Worm (Caenorhabditis elegans) whole organism, L1 larva: ENCODE results near the gene B0507.3.

Experiments
- alr-1 ChIP-seq: fragments of 200-800 bp; sonication (Bioruptor generic); optimal IDR thresholded peaks from 2 replicates; lab custom pipeline; 2018; ENCODE audit warnings: borderline replicate concordance, mild to moderate bottlenecking, missing genetic modification characterization, missing compliant biosample characterization
- aly-2 ChIP-seq: fragments of 150-350 bp; optimal IDR thresholded peaks from 2 replicates; lab custom pipeline; 2014; ENCODE audit warnings: missing biosample characterization, missing genetic modification characterization
- ceh-8 ChIP-seq: fragments of 200-800 bp; sonication (Bioruptor generic); optimal IDR thresholded peaks from 2 replicates; lab custom pipeline; 2018; ENCODE audit warnings: mild to moderate bottlenecking, missing genetic modification characterization, moderate library complexity, missing compliant biosample characterization
- ceh-88 ChIP-seq: fragments of 200-800 bp; sonication (Bioruptor generic); IDR thresholded peaks from 2 replicates; pipeline ENCODE4 v1.3.6; 2022; ENCODE audit warnings: missing genetic modification characterization, missing compliant biosample characterization
- ceh-90 ChIP-seq: sonication (generic microtip); optimal IDR thresholded peaks from 2 replicates; lab custom pipeline; 2016; ENCODE audit warnings: missing genetic modification characterization, missing compliant biosample characterization
- dpl-1 ChIP-seq, 3 experiments: fragments of 150-350 bp in 2 of 3; sonication (generic microtip) in 1 of 3; optimal IDR thresholded peaks; 2 replicates each; lab custom pipeline; 2014 to 2017; ENCODE audit warnings: missing biosample characterization in 3 of 3, missing genetic modification characterization in 3 of 3, missing genetic modification reagents in 3 of 3
- efl-1 ChIP-seq, 4 experiments: fragments of 150-350 bp; optimal IDR thresholded peaks in 3 of 4; peaks in 1 of 4; 1 replicate in 1 of 4; 2 replicates in 3 of 4; lab custom pipeline; 2014; ENCODE audit warnings: missing biosample characterization in 2 of 4, missing genetic modification characterization in 2 of 4, missing genetic modification reagents in 2 of 4
- efl-3 ChIP-seq: fragments of 200-800 bp; sonication (Bioruptor generic); optimal IDR thresholded peaks from 2 replicates; lab custom pipeline; 2018; ENCODE audit warnings: mild to moderate bottlenecking, missing genetic modification characterization, missing compliant biosample characterization
- egl-13 ChIP-seq: sonication (generic microtip); optimal IDR thresholded peaks from 2 replicates; lab custom pipeline; 2016; ENCODE audit warnings: missing genotype, missing genetic modification reagents, missing genetic modification characterization, missing compliant biosample characterization
- elt-2 ChIP-seq: sonication (generic microtip); optimal IDR thresholded peaks from 2 replicates; lab custom pipeline; 2016; ENCODE audit warnings: missing genetic modification characterization, mild to moderate bottlenecking, inconsistent platforms, missing compliant biosample characterization, missing genetic modification reagents
- elt-3 ChIP-seq, 6 experiments: fragments of 150-350 bp in 1 of 6; sonication (generic microtip); optimal IDR thresholded peaks; 2 replicates each; lab custom pipeline; 2017 to 2018; ENCODE audit warnings: missing biosample characterization in 6 of 6, missing genetic modification characterization in 6 of 6, inconsistent platforms in 1 of 6
- ets-5 ChIP-seq: fragments of 200-800 bp; sonication (Bioruptor generic); IDR thresholded peaks from 2 replicates; pipeline ENCODE4 v1.3.6; 2022; ENCODE audit warnings: missing genetic modification characterization, missing compliant biosample characterization
- fos-1 ChIP-seq: fragments of 150-350 bp; optimal IDR thresholded peaks from 2 replicates; lab custom pipeline; 2014; ENCODE audit warnings: missing biosample characterization, missing genetic modification characterization
- hlh-17 ChIP-seq: fragments of 200-800 bp; sonication (Bioruptor generic); optimal IDR thresholded peaks from 2 replicates; lab custom pipeline; 2018; ENCODE audit warnings: missing genetic modification characterization, mild to moderate bottlenecking, missing compliant biosample characterization, moderate library complexity, borderline replicate concordance
- irx-1 ChIP-seq: sonication (generic microtip); optimal IDR thresholded peaks from 2 replicates; lab custom pipeline; 2016; ENCODE audit warnings: missing genetic modification characterization, missing compliant biosample characterization
- jun-1 ChIP-seq: fragments of 150-350 bp; optimal IDR thresholded peaks from 2 replicates; lab custom pipeline; 2014; ENCODE audit warnings: missing biosample characterization, missing genetic modification reagents, missing genetic modification characterization
- lin-14 ChIP-seq: fragments of 200-800 bp; sonication (Bioruptor generic); optimal IDR thresholded peaks from 2 replicates; lab custom pipeline; 2018; ENCODE audit warnings: mild to moderate bottlenecking, missing genetic modification characterization, moderate library complexity, missing compliant biosample characterization
- lin-35 ChIP-seq, 2 experiments: fragments of 150-350 bp; optimal IDR thresholded peaks; 2 replicates each; lab custom pipeline; 2014; ENCODE audit warnings: missing biosample characterization in 2 of 2, missing genetic modification characterization in 2 of 2, missing genetic modification reagents in 2 of 2
- lir-3 ChIP-seq: sonication (generic microtip); optimal IDR thresholded peaks from 2 replicates; lab custom pipeline; 2016; ENCODE audit warnings: mild to moderate bottlenecking, missing genetic modification characterization, moderate library complexity, missing compliant biosample characterization; ENCODE audit not compliant: poor library complexity
- mab-9 ChIP-seq: fragments of 200-800 bp; sonication (Bioruptor generic); IDR thresholded peaks from 2 replicates; pipeline ENCODE4 v1.3.6; 2022; ENCODE audit warnings: missing genetic modification reagents, missing genetic modification characterization, missing compliant biosample characterization
- mdl-1 ChIP-seq, 2 experiments: fragments of 150-350 bp; optimal IDR thresholded peaks; 2 replicates each; lab custom pipeline; 2014 to 2017; ENCODE audit warnings: missing biosample characterization in 2 of 2, missing genetic modification characterization in 2 of 2, inconsistent platforms in 1 of 2
- nhr-12 ChIP-seq: sonication (generic microtip); optimal IDR thresholded peaks from 2 replicates; lab custom pipeline; 2017; ENCODE audit warnings: missing biosample characterization, missing genetic modification characterization
- nhr-19 ChIP-seq: fragments of 200-800 bp; sonication (Bioruptor generic); conservative IDR thresholded peaks from 2 replicates; pipeline ENCODE4 v1.3.6; 2022; ENCODE audit warnings: missing genetic modification characterization, missing compliant biosample characterization
- nhr-20 ChIP-seq: sonication (generic microtip); optimal IDR thresholded peaks from 2 replicates; lab custom pipeline; 2016; ENCODE audit warnings: mild to moderate bottlenecking, missing genetic modification characterization, missing compliant biosample characterization
- nhr-237 ChIP-seq: fragments of 150-350 bp; optimal IDR thresholded peaks from 2 replicates; lab custom pipeline; 2014; ENCODE audit warnings: missing biosample characterization, missing genetic modification characterization
- nhr-28 ChIP-seq: fragments of 150-350 bp; optimal IDR thresholded peaks from 2 replicates; lab custom pipeline; 2014; ENCODE audit warnings: missing biosample characterization, missing genetic modification characterization
- nhr-47 ChIP-seq: sonication (generic microtip); optimal IDR thresholded peaks from 2 replicates; lab custom pipeline; 2016; ENCODE audit warnings: mild to moderate bottlenecking, missing genetic modification characterization, moderate library complexity, missing compliant biosample characterization
- nhr-71 ChIP-seq: sonication (generic microtip); optimal IDR thresholded peaks from 2 replicates; lab custom pipeline; 2016; ENCODE audit warnings: mild to moderate bottlenecking, missing genetic modification characterization, moderate library complexity, missing compliant biosample characterization
- nhr-85 ChIP-seq: sonication (generic microtip); peaks from one replicate; lab custom pipeline; 2016; ENCODE audit warnings: missing genetic modification characterization, inconsistent platforms, missing compliant biosample characterization
- nhr-90 ChIP-seq: sonication (generic microtip); optimal IDR thresholded peaks from 2 replicates; lab custom pipeline; 2016; ENCODE audit warnings: mild to moderate bottlenecking, missing genetic modification characterization, missing compliant biosample characterization; ENCODE audit not compliant: poor library complexity
- pag-3 ChIP-seq: sonication (generic microtip); optimal IDR thresholded peaks from 2 replicates; lab custom pipeline; 2017; ENCODE audit warnings: missing genetic modification characterization, mild to moderate bottlenecking, missing compliant biosample characterization, antibody characterized with exemption, borderline replicate concordance; ENCODE audit not compliant: insufficient read depth
- pqm-1 ChIP-seq: sonication (generic microtip); optimal IDR thresholded peaks from 3 replicates; lab custom pipeline; 2017; ENCODE audit warnings: missing biosample characterization, missing genetic modification characterization
- skn-1 ChIP-seq: fragments of 150-350 bp; optimal IDR thresholded peaks from 2 replicates; lab custom pipeline; 2014; ENCODE audit warnings: missing biosample characterization, missing genetic modification characterization
- snpc-4 ChIP-seq: fragments of 150-350 bp; optimal IDR thresholded peaks from 2 replicates; lab custom pipeline; 2014; ENCODE audit warnings: missing biosample characterization, missing genetic modification characterization
- tbx-2 ChIP-seq: sonication (generic microtip); optimal IDR thresholded peaks from 2 replicates; lab custom pipeline; 2016; ENCODE audit warnings: missing genetic modification characterization, missing compliant biosample characterization
- tlp-1 ChIP-seq: fragments of 150-350 bp; optimal IDR thresholded peaks from 2 replicates; lab custom pipeline; 2014; ENCODE audit warnings: missing biosample characterization, missing genetic modification characterization
- unc-30 ChIP-seq: sonication (generic microtip); optimal IDR thresholded peaks from 2 replicates; lab custom pipeline; 2017; ENCODE audit warnings: missing biosample characterization, missing genetic modification characterization
- unc-86 ChIP-seq: sonication (generic microtip); optimal IDR thresholded peaks from 2 replicates; lab custom pipeline; 2016; ENCODE audit warnings: missing genetic modification characterization, missing compliant biosample characterization
- xbp-1 ChIP-seq: sonication (generic microtip); optimal IDR thresholded peaks from 2 replicates; lab custom pipeline; 2016; ENCODE audit warnings: missing genetic modification characterization, missing compliant biosample characterization
- zip-4 ChIP-seq: fragments of 200-800 bp; sonication (Bioruptor generic); optimal IDR thresholded peaks from 2 replicates; lab custom pipeline; 2018; ENCODE audit warnings: mild to moderate bottlenecking, missing genetic modification characterization, moderate library complexity, missing compliant biosample characterization
- ztf-11 ChIP-seq, 2 experiments: sonication (generic microtip); optimal IDR thresholded peaks; 2 replicates each; lab custom pipeline; 2016 to 2017; ENCODE audit warnings: missing genetic modification characterization in 2 of 2, missing biosample characterization in 1 of 2, missing compliant biosample characterization in 1 of 2

B0507.3 gene

ce11 chrV:8767041-8767440, 1.7 kb upstream of the B0507.3 start:
- TF ChIP-seq unc-86 (tag; lab: Kevin White, UChicago) (peak; percentile 49), nhr-237 (no peak), hlh-17 (GFP tag; lab: Kevin White, UChicago) (no peak), elt-2 (tag; lab: Kevin White, UChicago) (no peak), efl-1 (optimal IDR thresholded peaks at IDR 0.05; lab: Kevin White, UChicago) (no peak), efl-1 (GFP tag; optimal IDR thresholded peaks at IDR 0.05 in 1 of 2; lab: Kevin White, UChicago) (peak in 1 of 2 experiments; percentile 7)

- TF ChIP-seq nhr-12 (no peak), elt-2 (tag; lab: Kevin White, UChicago) (peak; percentile 91)
These were observed 1.2 kb upstream of the B0507.3 start for ce11 chrV:8767493-8767892.

ce11 chrV:8769154-8769553, 445 bp downstream of the B0507.3 start:
- TF ChIP-seq ztf-11 (tag; optimal IDR thresholded peaks at IDR 0.05; lab: Kevin White, UChicago): no peak
- no peak for TF ChIP-seq aly-2 (tag; lab: Kevin White, UChicago)
- peak; percentile 44 for TF ChIP-seq nhr-20 (tag; lab: Kevin White, UChicago)
- peak; percentile 32 for TF ChIP-seq jun-1 (tag; lab: Kevin White, UChicago)
- TF ChIP-seq efl-1 (optimal IDR thresholded peaks at IDR 0.05; lab: Kevin White, UChicago): no peak
- TF ChIP-seq efl-1 (GFP tag; optimal IDR thresholded peaks at IDR 0.05 in 1 of 2; lab: Kevin White, UChicago): no peak
- no peak for TF ChIP-seq snpc-4 (tag; lab: Kevin White, UChicago)
- TF ChIP-seq ceh-88 (GFP tag; lab: Robert Waterston, UW): no peak
- TF ChIP-seq nhr-237: no peak
- no peak for TF ChIP-seq fos-1 (tag; lab: Kevin White, UChicago)
- no peak for TF ChIP-seq ceh-90
- TF ChIP-seq nhr-12: no peak
- TF ChIP-seq tlp-1 (tag; lab: Kevin White, UChicago): peak; percentile 15
- peak; percentile 99 for TF ChIP-seq elt-2 (tag; lab: Kevin White, UChicago)
- peak in 1 of 2 experiments; percentile 4 for TF ChIP-seq mdl-1 (tag; optimal IDR thresholded peaks at IDR 0.05; lab: Kevin White, UChicago)
- peak; percentile 39 for TF ChIP-seq nhr-71 (tag; lab: Kevin White, UChicago)
- TF ChIP-seq lin-35 (GFP tag; optimal IDR thresholded peaks at IDR 0.05; lab: Kevin White, UChicago): peak in 1 of 2 experiments; percentile 42
- TF ChIP-seq, all 84 proteins: peak for 7

ce11 chrV:8771599-8771998, 2.9 kb downstream of the B0507.3 start, which contains the start of gene srx-115:
Gene srx-115 (plus strand): TSS chrV:8771899.
- no peak for TF ChIP-seq nhr-19
- TF ChIP-seq lir-3 (tag; lab: Kevin White, UChicago): no peak
- TF ChIP-seq elt-3 (tag; optimal IDR thresholded peaks at IDR 0.05; lab: Kevin White, UChicago): no peak
- no peak for TF ChIP-seq efl-3 (GFP tag; lab: Kevin White, UChicago)
- TF ChIP-seq elt-2 (tag; lab: Kevin White, UChicago): no peak
- no peak for TF ChIP-seq pag-3 (tag; lab: Kevin White, UChicago)
- no peak for TF ChIP-seq fos-1 (tag; lab: Kevin White, UChicago)
- no peak for TF ChIP-seq tbx-2 (tag; lab: Kevin White, UChicago)
- TF ChIP-seq aly-2 (tag; lab: Kevin White, UChicago): no peak
- TF ChIP-seq tlp-1 (tag; lab: Kevin White, UChicago): no peak
- no peak for TF ChIP-seq efl-1 (optimal IDR thresholded peaks at IDR 0.05; lab: Kevin White, UChicago)
- no peak for TF ChIP-seq efl-1 (GFP tag; optimal IDR thresholded peaks at IDR 0.05 in 1 of 2; lab: Kevin White, UChicago)
- TF ChIP-seq ceh-8 (GFP tag; lab: Kevin White, UChicago): no peak
- no peak for TF ChIP-seq mab-9 (GFP tag; lab: Robert Waterston, UW)
- TF ChIP-seq nhr-90: no peak

- TF ChIP-seq alr-1 (tag; lab: Kevin White, UChicago) (no peak), irx-1 (tag; lab: Kevin White, UChicago) (peak; percentile 49), pqm-1 (tag; lab: Kevin White, UChicago) (no peak), pag-3 (tag; lab: Kevin White, UChicago) (no peak), xbp-1 (tag; lab: Kevin White, UChicago) (no peak), lin-14 (GFP tag; lab: Kevin White, UChicago) (peak; percentile 68), unc-30 (tag; lab: Kevin White, UChicago) (no peak), skn-1 (tag; lab: Kevin White, UChicago) (peak; percentile 43), nhr-85 (tag; lab: Kevin White, UChicago) (no peak), elt-2 (tag; lab: Kevin White, UChicago) (peak; percentile 6), egl-13 (no peak), nhr-47 (tag; lab: Kevin White, UChicago) (no peak), nhr-237 (no peak), nhr-28 (tag; lab: Kevin White, UChicago) (no peak), elt-3 (tag; optimal IDR thresholded peaks at IDR 0.05; lab: Kevin White, UChicago) (no peak), dpl-1 (GFP tag; optimal IDR thresholded peaks at IDR 0.05; lab: Kevin White, UChicago) (peak in 1 of 3 experiments; percentile 38), ets-5 (GFP tag; lab: Robert Waterston, UW) (no peak), zip-4 (GFP tag; lab: Kevin White, UChicago) (no peak)
These were observed 5.2 kb downstream of the B0507.3 start, which contains the start of gene B0507.2 for ce11 chrV:8773826-8774382. Gene B0507.2 (plus strand): TSS chrV:8774332.
